Fruit fly (Drosophila melanogaster) whole organism, embryonic: ENCODE data around the gene Nf1.

Experiments
- Bteb2 ChIP-seq: fragments of 200-800 bp; sonication (Bioruptor generic); optimal IDR thresholded peaks from 2 replicates; lab custom pipeline; 2016; ENCODE audit warnings: missing biosample characterization, missing genetic modification characterization
- CG10959 ChIP-seq: fragments of 200-800 bp; sonication (Bioruptor generic); IDR thresholded peaks from 2 replicates; pipeline ENCODE4 v1.3.6; 2022; ENCODE audit warnings: missing biosample characterization, missing genetic modification characterization
- CG10979 ChIP-seq: fragments of 200-800 bp; sonication (Bioruptor generic); optimal IDR thresholded peaks from 2 replicates; lab custom pipeline; 2018; ENCODE audit warnings: missing biosample characterization, mild to moderate bottlenecking, missing genetic modification characterization, moderate library complexity
- CG11560 ChIP-seq: fragments of 200-800 bp; sonication (Bioruptor generic); IDR thresholded peaks from 3 replicates; pipeline ENCODE4 v1.3.6; 2022; ENCODE audit warnings: missing biosample characterization, missing genetic modification characterization
- CG1233 ChIP-seq: fragments of 200-800 bp; sonication (Bioruptor generic); optimal IDR thresholded peaks from 4 replicates; lab custom pipeline; 2018; ENCODE audit warnings: missing biosample characterization, mild to moderate bottlenecking, missing genetic modification characterization
- CG12659 ChIP-seq: fragments of 200-800 bp; sonication (Bioruptor generic); optimal IDR thresholded peaks from 3 replicates; lab custom pipeline; 2017; ENCODE audit warnings: mild to moderate bottlenecking, missing biosample characterization, missing genetic modification reagents, missing genetic modification characterization
- CG13424 ChIP-seq: fragments of 200-800 bp; sonication (Bioruptor generic); optimal IDR thresholded peaks from 2 replicates; lab custom pipeline; 2019; ENCODE audit warnings: missing biosample characterization, mild to moderate bottlenecking, missing genetic modification characterization, moderate library complexity
- CG14667 ChIP-seq: fragments of 200-800 bp; sonication (Bioruptor generic); IDR thresholded peaks from 2 replicates; pipeline ENCODE4 v1.3.6; 2022; ENCODE audit warnings: missing biosample characterization, missing genetic modification characterization
- CG15073 ChIP-seq: fragments of 200-800 bp; sonication (Bioruptor generic); optimal IDR thresholded peaks from 2 replicates; lab custom pipeline; 2016; ENCODE audit warnings: missing biosample characterization, missing genetic modification characterization
- CG15269 ChIP-seq: fragments of 200-800 bp; sonication (Bioruptor generic); optimal IDR thresholded peaks from 2 replicates; lab custom pipeline; 2018; ENCODE audit warnings: missing biosample characterization, mild to moderate bottlenecking, missing genetic modification characterization, moderate library complexity
- CG15601 ChIP-seq: fragments of 200-800 bp; sonication (Bioruptor generic); optimal IDR thresholded peaks from 3 replicates; lab custom pipeline; 2019; ENCODE audit warnings: missing biosample characterization, mild to moderate bottlenecking, missing genetic modification characterization, moderate library complexity
- CG1603 ChIP-seq: fragments of 200-800 bp; sonication (Bioruptor generic); optimal IDR thresholded peaks from 2 replicates; lab custom pipeline; 2019; ENCODE audit warnings: missing biosample characterization, mild to moderate bottlenecking, missing genetic modification characterization, moderate library complexity
- CG17568 ChIP-seq: fragments of 200-800 bp; sonication (Bioruptor generic); optimal IDR thresholded peaks from 2 replicates; lab custom pipeline; 2018; ENCODE audit warnings: missing biosample characterization, mild to moderate bottlenecking, missing genetic modification characterization, moderate library complexity
- CG2199 ChIP-seq: fragments of 200-800 bp; sonication (Bioruptor generic); IDR thresholded peaks from 3 replicates; pipeline ENCODE4 v1.3.6; 2022; ENCODE audit warnings: missing biosample characterization, missing genetic modification characterization
- CG30431 ChIP-seq: fragments of 200-800 bp; sonication (Bioruptor generic); optimal IDR thresholded peaks from 2 replicates; lab custom pipeline; 2017; ENCODE audit warnings: missing biosample characterization, missing genetic modification characterization
- CG32767 ChIP-seq: fragments of 200-800 bp; sonication (Bioruptor generic); IDR thresholded peaks from 2 replicates; pipeline ENCODE4 v1.3.6; 2022; ENCODE audit warnings: missing biosample characterization, missing genetic modification characterization
- CG3407 ChIP-seq: fragments of 200-800 bp; sonication (Bioruptor generic); optimal IDR thresholded peaks from 2 replicates; lab custom pipeline; 2018; ENCODE audit warnings: missing biosample characterization, mild to moderate bottlenecking, missing genetic modification characterization
- CG3847 ChIP-seq: fragments of 200-800 bp; sonication (Bioruptor generic); IDR thresholded peaks from 2 replicates; pipeline ENCODE4 v1.3.6; 2022; ENCODE audit warnings: missing biosample characterization, missing genetic modification characterization
- CG4820 ChIP-seq: fragments of 200-800 bp; sonication (Bioruptor generic); optimal IDR thresholded peaks from 3 replicates; lab custom pipeline; 2016; ENCODE audit warnings: missing biosample characterization, missing genetic modification characterization
- CG6689 ChIP-seq: fragments of 200-800 bp; sonication (Bioruptor generic); IDR thresholded peaks from 2 replicates; pipeline ENCODE4 v1.3.6; 2022; ENCODE audit warnings: missing biosample characterization, missing genetic modification characterization
- CG6813 ChIP-seq: fragments of 200-800 bp; sonication (Bioruptor generic); optimal IDR thresholded peaks from 2 replicates; lab custom pipeline; 2017; ENCODE audit warnings: missing biosample characterization, missing genetic modification characterization, mild to moderate bottlenecking, moderate library complexity, missing genetic modification reagents
- CG7271 ChIP-seq: fragments of 200-800 bp; sonication (Bioruptor generic); optimal IDR thresholded peaks from 2 replicates; lab custom pipeline; 2018; ENCODE audit warnings: missing biosample characterization, mild to moderate bottlenecking, missing genetic modification characterization, moderate library complexity
- CG7839 ChIP-seq: fragments of 200-800 bp; sonication (Bioruptor generic); optimal IDR thresholded peaks from 3 replicates; lab custom pipeline; 2018; ENCODE audit warnings: missing biosample characterization, mild to moderate bottlenecking, missing genetic modification characterization, moderate library complexity
- CG8359 ChIP-seq: fragments of 200-800 bp; sonication (Bioruptor generic); optimal IDR thresholded peaks from 2 replicates; lab custom pipeline; 2017; ENCODE audit warnings: missing biosample characterization, mild to moderate bottlenecking, missing genetic modification characterization, borderline replicate concordance
- CTCF ChIP-seq: fragments of 200-800 bp; sonication (Bioruptor generic); optimal IDR thresholded peaks from 2 replicates; lab custom pipeline; 2017; ENCODE audit warnings: missing biosample characterization, mild to moderate bottlenecking, missing genetic modification characterization, moderate library complexity
- Hr39 ChIP-seq: fragments of >200 bp; optimal IDR thresholded peaks from 2 replicates; lab custom pipeline; 2017
- Hsf ChIP-seq: fragments of 200-800 bp; sonication (Bioruptor generic); optimal IDR thresholded peaks from 3 replicates; lab custom pipeline; 2016; ENCODE audit warnings: missing biosample characterization, missing genetic modification characterization
- Lpt ChIP-seq: fragments of >200 bp; optimal IDR thresholded peaks from 2 replicates; lab custom pipeline; 2018; ENCODE audit warnings: missing biosample characterization, missing genetic modification characterization
- Nf-YA ChIP-seq: fragments of 200-800 bp; sonication (Bioruptor generic); IDR thresholded peaks from 2 replicates; pipeline ENCODE4 v1.3.6; 2022; ENCODE audit warnings: missing biosample characterization, missing genetic modification characterization
- Ptx1 ChIP-seq: fragments of 200-800 bp; sonication (Bioruptor generic); IDR thresholded peaks from 2 replicates; pipeline ENCODE4 v1.3.6; 2022; ENCODE audit warnings: missing biosample characterization, missing genetic modification characterization
- Sox102F ChIP-seq: fragments of 200-800 bp; sonication (Bioruptor generic); optimal IDR thresholded peaks from 2 replicates; lab custom pipeline; 2018; ENCODE audit warnings: missing biosample characterization, mild to moderate bottlenecking, missing genetic modification characterization, moderate library complexity
- Stat92E ChIP-seq, 3 experiments: fragments of >200 bp in 2 of 3; fragments of 200-800 bp in 1 of 3; sonication (Bioruptor generic) in 1 of 3; optimal IDR thresholded peaks; 2 replicates each; lab custom pipeline; 2017 to 2019; ENCODE audit warnings: missing biosample characterization in 3 of 3, missing genetic modification characterization in 3 of 3, mild to moderate bottlenecking in 1 of 3, moderate library complexity in 1 of 3
- YL-1 ChIP-seq: fragments of 200-800 bp; sonication (Bioruptor generic); optimal IDR thresholded peaks from 3 replicates; lab custom pipeline; 2017; ENCODE audit warnings: missing biosample characterization, mild to moderate bottlenecking, missing genetic modification characterization
- ac ChIP-seq: fragments of 200-800 bp; sonication (Bioruptor generic); optimal IDR thresholded peaks from 3 replicates; lab custom pipeline; 2017; ENCODE audit warnings: missing biosample characterization, mild to moderate bottlenecking, missing genetic modification characterization
- ato ChIP-seq: fragments of 200-800 bp; sonication (Bioruptor generic); IDR thresholded peaks from 2 replicates; pipeline ENCODE4 v1.3.6; 2022; ENCODE audit warnings: missing biosample characterization, missing genetic modification characterization; ENCODE audit not compliant: partially characterized antibody
- bsh ChIP-seq, 2 experiments: fragments of 200-800 bp; sonication (Bioruptor generic); optimal IDR thresholded peaks; 2 replicates each; lab custom pipeline; 2017 to 2018; ENCODE audit warnings: mild to moderate bottlenecking in 2 of 2, missing biosample characterization in 2 of 2, missing genetic modification characterization in 2 of 2, moderate library complexity in 1 of 2
- chm ChIP-seq: fragments of 200-800 bp; sonication (Bioruptor generic); IDR thresholded peaks from 2 replicates; pipeline ENCODE4 v1.3.6; 2022; ENCODE audit warnings: missing biosample characterization, missing genetic modification characterization
- dmrt99B ChIP-seq: fragments of 200-800 bp; sonication (Bioruptor generic); optimal IDR thresholded peaks from 2 replicates; lab custom pipeline; 2018; ENCODE audit warnings: missing biosample characterization, mild to moderate bottlenecking, missing genetic modification characterization, moderate library complexity
- esg ChIP-seq: fragments of 200-800 bp; sonication (Bioruptor generic); conservative IDR thresholded peaks from 2 replicates; pipeline ENCODE4 v1.3.6; 2022; ENCODE audit warnings: missing biosample characterization, missing genetic modification characterization
- fd102C ChIP-seq: fragments of 200-800 bp; sonication (Bioruptor generic); optimal IDR thresholded peaks from 2 replicates; lab custom pipeline; 2018; ENCODE audit warnings: missing biosample characterization, mild to moderate bottlenecking, missing genetic modification characterization, moderate library complexity
- grn ChIP-seq: fragments of 200-800 bp; sonication (Bioruptor generic); optimal IDR thresholded peaks from 3 replicates; lab custom pipeline; 2017; ENCODE audit warnings: missing biosample characterization, missing genetic modification characterization
- hbn ChIP-seq: fragments of 200-800 bp; sonication (Bioruptor generic); IDR thresholded peaks from 2 replicates; pipeline ENCODE4 v1.3.6; 2022; ENCODE audit warnings: missing biosample characterization, missing genetic modification characterization; ENCODE audit not compliant: partially characterized antibody
- ind ChIP-seq: fragments of 200-800 bp; sonication (Bioruptor generic); optimal IDR thresholded peaks from 3 replicates; lab custom pipeline; 2016; ENCODE audit warnings: missing biosample characterization, missing genetic modification characterization
- pan ChIP-seq, 4 experiments: fragments of >200 bp in 3 of 4; fragments of 200-800 bp in 1 of 4; sonication (Bioruptor generic) in 1 of 4; optimal IDR thresholded peaks in 3 of 4; IDR thresholded peaks in 1 of 4; 2 replicates each; pipeline versions ENCODE4 v1.3.6 to Lab custom; 2017 to 2022; ENCODE audit warnings: missing biosample characterization in 2 of 4, missing genetic modification characterization in 2 of 4, mixed read lengths in 1 of 4
- prd ChIP-seq, 3 experiments: fragments of >200 bp in 2 of 3; fragments of 200-800 bp in 1 of 3; sonication (Bioruptor generic) in 1 of 3; optimal IDR thresholded peaks in 2 of 3; IDR thresholded peaks in 1 of 3; 2 replicates in 2 of 3; 3 replicates in 1 of 3; pipeline versions ENCODE4 v1.3.6 to Lab custom; 2017 to 2022; ENCODE audit warnings: missing biosample characterization in 1 of 3, missing genetic modification characterization in 1 of 3
- slou ChIP-seq: fragments of 200-800 bp; sonication (Bioruptor generic); optimal IDR thresholded peaks from 3 replicates; lab custom pipeline; 2016; ENCODE audit warnings: missing biosample characterization, missing genetic modification characterization
- sna ChIP-seq: fragments of 200-800 bp; sonication (Bioruptor generic); IDR thresholded peaks from 2 replicates; pipeline ENCODE4 v1.3.6; 2022; ENCODE audit warnings: missing biosample characterization, missing genetic modification characterization; ENCODE audit not compliant: partially characterized antibody
- wek ChIP-seq: fragments of 200-800 bp; sonication (Bioruptor generic); optimal IDR thresholded peaks from 3 replicates; lab custom pipeline; 2018; ENCODE audit warnings: missing biosample characterization, mild to moderate bottlenecking, missing genetic modification characterization, moderate library complexity

Gene Nf1

dm6 chr3R:25997068-25997714 is 14.4 kb downstream of the Nf1 start (continued):
- TF ChIP-seq CG7839 (tag; lab: Kevin White, UChicago) (peak; percentile 87), Lpt (GFP tag; lab: Kevin White, UChicago) (no peak), YL-1 (GFP tag; lab: Kevin White, UChicago) (peak; percentile 39), dmrt99B (tag; lab: Kevin White, UChicago) (peak; percentile 84), esg (GFP tag; lab: Robert Waterston, UW) (peak; percentile 30; the same call in 1 of the 2 replicates), Ptx1 (GFP tag; lab: Robert Waterston, UW) (peak; percentile 42; the same call in 1 of the 2 replicates), pan (optimal IDR thresholded peaks at IDR 0.05; lab: Kevin White, UChicago) (no peak), pan (GFP tag; optimal IDR thresholded peaks at IDR 0.05 in 1 of 2, IDR thresholded peaks at IDR 0.05 in 1 of 2) (peak in 1 of 2 experiments; percentile 4), CG8359 (GFP tag; lab: Kevin White, UChicago) (peak; percentile 82), CG12659 (GFP tag; lab: Kevin White, UChicago) (peak; percentile 50), wek (GFP tag; lab: Kevin White, UChicago) (no peak), CG1603 (tag; lab: Kevin White, UChicago) (peak; percentile 12), Stat92E (GFP tag; optimal IDR thresholded peaks at IDR 0.05; lab: Kevin White, UChicago) (peak in 1 of 3 experiments; percentile 60), CG10959 (GFP tag; lab: Robert Waterston, UW) (peak; percentile 87), CG3407 (GFP tag; lab: Kevin White, UChicago) (peak; percentile 71), Nf-YA (GFP tag; lab: Robert Waterston, UW) (0 out of 2 replicates have a peak, but pooled peaks have one; percentile 38), grn (GFP tag; lab: Kevin White, UChicago) (no peak), CG4820 (GFP tag; lab: Kevin White, UChicago) (peak; percentile 76), CG6813 (GFP tag; lab: Kevin White, UChicago) (peak; percentile 74), CG32767 (GFP tag; lab: Robert Waterston, UW) (peak; percentile 60; the same call in 1 of the 2 replicates), chm (GFP tag; lab: Robert Waterston, UW) (0 out of 2 replicates have a peak, but pooled peaks have one; percentile 56), CG15601 (tag; lab: Kevin White, UChicago) (peak; percentile 89), fd102C (GFP tag; lab: Kevin White, UChicago) (peak; percentile 76), bsh (GFP tag; optimal IDR thresholded peaks at IDR 0.05; lab: Kevin White, UChicago) (peak; percentile 94), hbn (GFP tag; lab: Robert Waterston, UW) (no peak), CG14667 (peak; percentile 36; the same call in 1 of the 2 replicates), CG17568 (GFP tag; lab: Kevin White, UChicago) (peak; percentile 34), CG15073 (GFP tag; lab: Kevin White, UChicago) (peak; percentile 10), CG1233 (GFP tag; lab: Kevin White, UChicago) (peak; percentile 78), CG13424 (tag; lab: Kevin White, UChicago) (peak; percentile 89), Hr39 (lab: Kevin White, UChicago) (no peak), CG15269 (tag; lab: Kevin White, UChicago) (peak; percentile 41), CG2199 (GFP tag; lab: Robert Waterston, UW) (0 out of 3 replicates have a peak, but pooled peaks have one; percentile 12), Bteb2 (GFP tag; lab: Kevin White, UChicago) (no peak), Sox102F (peak; percentile 87), CG3847 (GFP tag; lab: Robert Waterston, UW) (no peak), prd (optimal IDR thresholded peaks at IDR 0.05; lab: Kevin White, UChicago) (no peak), prd (GFP tag; IDR thresholded peaks at IDR 0.05; lab: Robert Waterston, UW) (peak; percentile 85), CG10979 (tag; lab: Kevin White, UChicago) (peak; percentile 92), CTCF (GFP tag; lab: Kevin White, UChicago) (peak; percentile 28), slou (GFP tag; lab: Kevin White, UChicago) (peak; percentile 37), CG11560 (no peak), CG7271 (tag; lab: Kevin White, UChicago) (peak; percentile 83), sna (GFP tag; lab: Robert Waterston, UW) (no peak), ac (peak; percentile 96), CG6689 (GFP tag; lab: Robert Waterston, UW) (peak; percentile 84), ato (no peak), CG30431 (GFP tag; lab: Kevin White, UChicago) (peak; percentile 86), ind (GFP tag; lab: Kevin White, UChicago) (peak; percentile 31), Hsf (GFP tag; lab: Kevin White, UChicago) (peak; percentile 33)
